Worm (Caenorhabditis elegans): ENCODE measurements around the gene ints-2.

Gene ints-2

ce11 chrV:14141846-14142245 is 43.6 kb upstream of the ints-2 start:
- TF ChIP-seq snpc-1.2 (GFP tag; IDR thresholded peaks at IDR 0.05) = no peak
- no peak for TF ChIP-seq daf-12 (tag; optimal IDR thresholded peaks at IDR 0.05)
- TF ChIP-seq unc-62 (GFP tag; optimal IDR thresholded peaks at IDR 0.05 in 1 of 2) = peak in 1 of 2 experiments; percentile 92
- TF ChIP-seq unc-62 (tag; optimal IDR thresholded peaks at IDR 0.05) = no peak
- no peak for TF ChIP-seq nhr-41 (GFP tag; IDR thresholded peaks at IDR 0.05)
- no peak for TF ChIP-seq set-16 (GFP tag; IDR thresholded peaks at IDR 0.05)
- TF ChIP-seq vab-7 (GFP tag; IDR thresholded peaks at IDR 0.05) = no peak
- TF ChIP-seq aly-2 (tag; optimal IDR thresholded peaks at IDR 0.05) = no peak

ce11 chrV:14143634-14144033 is 41.9 kb upstream of the ints-2 start:
- TF ChIP-seq nhr-11 (tag; optimal IDR thresholded peaks at IDR 0.05) (peak; percentile 14), lin-39 (tag; optimal IDR thresholded peaks at IDR 0.05) (no peak), mes-2 (tag; optimal IDR thresholded peaks at IDR 0.05; ENCODE audit: poor library complexity, severe bottlenecking) (no peak), mdt-29 (GFP tag; IDR thresholded peaks at IDR 0.05) (no peak), ZK546.5 (tag; optimal IDR thresholded peaks at IDR 0.05) (no peak), madf-5 (GFP tag; IDR thresholded peaks at IDR 0.05) (no peak), ceh-28 (tag; optimal IDR thresholded peaks at IDR 0.05) (no peak), ZK337.2 (GFP tag; IDR thresholded peaks at IDR 0.05) (no peak), nhr-25 (tag; optimal IDR thresholded peaks at IDR 0.05; ENCODE audit: borderline replicate concordance, insufficient read depth) (no peak), pqm-1 (tag; optimal IDR thresholded peaks at IDR 0.05) (no peak), spr-3 (GFP tag; optimal IDR thresholded peaks at IDR 0.05) (no peak), ctbp-1 (GFP tag; IDR thresholded peaks at IDR 0.05) (0 out of 2 replicates have a peak, but pooled peaks have one; percentile 45), D1046.2 (GFP tag; IDR thresholded peaks at IDR 0.05) (no peak), vab-7 (GFP tag; IDR thresholded peaks at IDR 0.05) (no peak), T20F7.1 (GFP tag; optimal IDR thresholded peaks at IDR 0.05) (no peak), hlh-30 (tag; optimal IDR thresholded peaks at IDR 0.05; ENCODE audit: insufficient read depth) (peak; percentile 33), lin-38 (GFP tag; IDR thresholded peaks at IDR 0.05) (no peak), spr-1 (tag; optimal IDR thresholded peaks at IDR 0.05) (no peak), zip-2 (tag; optimal IDR thresholded peaks at IDR 0.05) (no peak), F26F4.8 (GFP tag; conservative IDR thresholded peaks at IDR 0.05) (no peak), ztf-11 (tag; optimal IDR thresholded peaks at IDR 0.05) (no peak), nhr-6 (tag; optimal IDR thresholded peaks at IDR 0.05) (no peak), daf-16 (GFP tag; optimal IDR thresholded peaks at IDR 0.05) (no peak), daf-16 (tag; optimal IDR thresholded peaks at IDR 0.05) (no peak), daf-12 (tag; optimal IDR thresholded peaks at IDR 0.05) (no peak), nhr-76 (tag; optimal IDR thresholded peaks at IDR 0.05) (no peak), Y48G9A.11 (GFP tag; IDR thresholded peaks at IDR 0.05) (no peak), ces-1 (GFP tag; optimal IDR thresholded peaks at IDR 0.05) (peak; percentile 18), ceh-44 (GFP tag; IDR thresholded peaks at IDR 0.05) (no peak), ztf-7 (tag; optimal IDR thresholded peaks at IDR 0.05) (no peak), hmg-1.1 (GFP tag; IDR thresholded peaks at IDR 0.05) (peak; percentile 41; the same call in 1 of the 2 replicates), ceh-82 (tag; optimal IDR thresholded peaks at IDR 0.05) (no peak), ama-1 (optimal IDR thresholded peaks at IDR 0.05) (no peak), zfp-3 (GFP tag; conservative IDR thresholded peaks at IDR 0.05) (no peak), saeg-2 (GFP tag; IDR thresholded peaks at IDR 0.05) (no peak), dmd-8 (GFP tag; IDR thresholded peaks at IDR 0.05) (no peak), set-16 (GFP tag; IDR thresholded peaks at IDR 0.05) (no peak), skn-1 (tag; optimal IDR thresholded peaks at IDR 0.05) (no peak), rbr-2 (tag; optimal IDR thresholded peaks at IDR 0.05) (peak; percentile 47), unc-62 (GFP tag; optimal IDR thresholded peaks at IDR 0.05 in 1 of 2) (peak in 1 of 2 experiments; percentile 99), unc-62 (tag; optimal IDR thresholded peaks at IDR 0.05) (no peak), aha-1 (tag) (peak; percentile 40), gei-8 (GFP tag; optimal IDR thresholded peaks at IDR 0.05) (no peak), nhr-28 (tag; optimal IDR thresholded peaks at IDR 0.05) (no peak), zip-11 (GFP tag; IDR thresholded peaks at IDR 0.05) (no peak), nhr-48 (tag; optimal IDR thresholded peaks at IDR 0.05) (no peak), F49E8.2 (tag; optimal IDR thresholded peaks at IDR 0.05; ENCODE audit: borderline replicate concordance) (no peak), jun-1 (tag; optimal IDR thresholded peaks at IDR 0.05) (no peak)

All from whole organism, L4 larva.